Fruit fly (Drosophila melanogaster) whole organism, embryonic: ENCODE measurements around the gene Ppcs.

Experiments used
- ATbp ChIP-seq: fragments of 200-800 bp; sonication (Bioruptor generic); optimal IDR thresholded peaks from 2 replicates; lab custom pipeline; 2017; ENCODE audit warnings: missing biosample characterization, mild to moderate bottlenecking, missing genetic modification characterization, missing genetic modification reagents
- Atf6 ChIP-seq: fragments of 200-800 bp; sonication (Bioruptor generic); IDR thresholded peaks from 2 replicates; pipeline ENCODE4 v1.3.6; 2022; ENCODE audit warnings: missing biosample characterization, missing genetic modification characterization
- CG10543 ChIP-seq: fragments of 200-800 bp; sonication (Bioruptor generic); optimal IDR thresholded peaks from 3 replicates; lab custom pipeline; 2017; ENCODE audit warnings: missing biosample characterization, mild to moderate bottlenecking, missing genetic modification characterization, moderate library complexity
- CG10565 ChIP-seq: fragments of 200-800 bp; sonication (Bioruptor generic); optimal IDR thresholded peaks from 3 replicates; lab custom pipeline; 2016; ENCODE audit warnings: missing biosample characterization, mild to moderate bottlenecking, missing genetic modification characterization
- CG12155 ChIP-seq: fragments of 200-800 bp; sonication (Bioruptor generic); optimal IDR thresholded peaks from 3 replicates; lab custom pipeline; 2016; ENCODE audit warnings: missing biosample characterization, missing genetic modification characterization
- CG12769 ChIP-seq: fragments of 200-800 bp; sonication (Bioruptor generic); optimal IDR thresholded peaks from 2 replicates; lab custom pipeline; 2019; ENCODE audit warnings: missing biosample characterization, mild to moderate bottlenecking, missing genetic modification characterization, moderate library complexity
- CG13123 ChIP-seq: fragments of 200-800 bp; sonication (Bioruptor generic); optimal IDR thresholded peaks from 2 replicates; lab custom pipeline; 2016; ENCODE audit warnings: missing biosample characterization, missing genetic modification characterization
- CG1529 ChIP-seq: fragments of 200-800 bp; sonication (Bioruptor generic); optimal IDR thresholded peaks from 3 replicates; lab custom pipeline; 2018; ENCODE audit warnings: missing biosample characterization, missing genetic modification characterization
- CG17802 ChIP-seq: fragments of 200-800 bp; sonication (Bioruptor generic); optimal IDR thresholded peaks from 2 replicates; lab custom pipeline; 2018; ENCODE audit warnings: missing biosample characterization, mild to moderate bottlenecking, missing genetic modification characterization, moderate library complexity
- CG1792 ChIP-seq: fragments of 200-800 bp; sonication (Bioruptor generic); optimal IDR thresholded peaks from 2 replicates; lab custom pipeline; 2016; ENCODE audit warnings: missing biosample characterization, missing genetic modification characterization
- CG2202 ChIP-seq: fragments of 200-800 bp; sonication (Bioruptor generic); optimal IDR thresholded peaks from 2 replicates; lab custom pipeline; 2018; ENCODE audit warnings: missing biosample characterization, mild to moderate bottlenecking, missing genetic modification characterization
- CG2875 ChIP-seq: fragments of 200-800 bp; sonication (Bioruptor generic); optimal IDR thresholded peaks from 2 replicates; lab custom pipeline; 2017; ENCODE audit warnings: missing biosample characterization, mild to moderate bottlenecking, missing genetic modification characterization, missing genetic modification reagents
- CG4404 ChIP-seq: fragments of 200-800 bp; sonication (Bioruptor generic); IDR thresholded peaks from 2 replicates; pipeline ENCODE4 v1.3.6; 2022; ENCODE audit warnings: missing biosample characterization, missing genetic modification characterization
- CG4707 ChIP-seq: fragments of 200-800 bp; sonication (Bioruptor generic); optimal IDR thresholded peaks from 2 replicates; lab custom pipeline; 2018; ENCODE audit warnings: missing biosample characterization, mild to moderate bottlenecking, missing genetic modification characterization, moderate library complexity
- CG6689 ChIP-seq: fragments of 200-800 bp; sonication (Bioruptor generic); IDR thresholded peaks from 2 replicates; pipeline ENCODE4 v1.3.6; 2022; ENCODE audit warnings: missing biosample characterization, missing genetic modification characterization
- CG7839 ChIP-seq: fragments of 200-800 bp; sonication (Bioruptor generic); optimal IDR thresholded peaks from 3 replicates; lab custom pipeline; 2018; ENCODE audit warnings: missing biosample characterization, mild to moderate bottlenecking, missing genetic modification characterization, moderate library complexity
- CG7928 ChIP-seq: fragments of 200-800 bp; sonication (Bioruptor generic); optimal IDR thresholded peaks from 2 replicates; lab custom pipeline; 2017; ENCODE audit warnings: missing biosample characterization, mild to moderate bottlenecking, missing genetic modification characterization
- CG9215 ChIP-seq: fragments of 200-800 bp; sonication (Bioruptor generic); IDR thresholded peaks from 2 replicates; pipeline ENCODE4 v1.3.6; 2022; ENCODE audit warnings: missing biosample characterization, missing genetic modification characterization
- D ChIP-seq, 2 experiments: fragments of 200-800 bp in 1 of 2; fragments of >200 bp in 1 of 2; sonication (Bioruptor generic) in 1 of 2; optimal IDR thresholded peaks; 2 replicates in 1 of 2; 3 replicates in 1 of 2; lab custom pipeline; 2017; ENCODE audit warnings: mild to moderate bottlenecking in 1 of 2, missing biosample characterization in 1 of 2, missing genetic modification characterization in 1 of 2, missing genetic modification reagents in 1 of 2
- Dp ChIP-seq: fragments of 200-800 bp; sonication (Bioruptor generic); optimal IDR thresholded peaks from 2 replicates; lab custom pipeline; 2018; ENCODE audit warnings: missing biosample characterization, mild to moderate bottlenecking, missing genetic modification characterization, moderate library complexity
- H15 ChIP-seq: fragments of 200-800 bp; sonication (Bioruptor generic); IDR thresholded peaks from 3 replicates; pipeline ENCODE4 v1.3.6; 2022; ENCODE audit warnings: missing biosample characterization, missing genetic modification characterization
- Hey ChIP-seq: fragments of 200-800 bp; sonication (Bioruptor generic); optimal IDR thresholded peaks from 3 replicates; lab custom pipeline; 2018; ENCODE audit warnings: missing biosample characterization, mild to moderate bottlenecking, missing genetic modification characterization
- HmgD ChIP-seq: fragments of 200-800 bp; sonication (Bioruptor generic); optimal IDR thresholded peaks from 3 replicates; lab custom pipeline; 2016; ENCODE audit warnings: missing biosample characterization, missing genetic modification characterization
- Hsf ChIP-seq: fragments of 200-800 bp; sonication (Bioruptor generic); optimal IDR thresholded peaks from 3 replicates; lab custom pipeline; 2016; ENCODE audit warnings: missing biosample characterization, missing genetic modification characterization
- PHDP ChIP-seq: fragments of 200-800 bp; sonication (Bioruptor generic); optimal IDR thresholded peaks from 3 replicates; lab custom pipeline; 2018; ENCODE audit warnings: missing biosample characterization, mild to moderate bottlenecking, missing genetic modification characterization, moderate library complexity
- Poxn ChIP-seq: fragments of 200-800 bp; sonication (Bioruptor generic); IDR thresholded peaks from 2 replicates; pipeline ENCODE4 v1.3.6; 2022; ENCODE audit warnings: missing biosample characterization, missing genetic modification characterization
- Side ChIP-seq: fragments of 200-800 bp; sonication (Bioruptor generic); optimal IDR thresholded peaks from 2 replicates; lab custom pipeline; 2016; ENCODE audit warnings: missing biosample characterization, missing genetic modification characterization
- ac ChIP-seq: fragments of 200-800 bp; sonication (Bioruptor generic); optimal IDR thresholded peaks from 3 replicates; lab custom pipeline; 2017; ENCODE audit warnings: missing biosample characterization, mild to moderate bottlenecking, missing genetic modification characterization
- bsh ChIP-seq, 2 experiments: fragments of 200-800 bp; sonication (Bioruptor generic); optimal IDR thresholded peaks; 2 replicates each; lab custom pipeline; 2017 to 2018; ENCODE audit warnings: mild to moderate bottlenecking in 2 of 2, missing biosample characterization in 2 of 2, missing genetic modification characterization in 2 of 2, moderate library complexity in 1 of 2
- cad ChIP-seq: fragments of >200 bp; optimal IDR thresholded peaks from 2 replicates; lab custom pipeline; 2017; ENCODE audit warnings: missing biosample characterization, missing genetic modification characterization
- chinmo ChIP-seq: fragments of 200-800 bp; sonication (Bioruptor generic); IDR thresholded peaks from 4 replicates; pipeline ENCODE4 v1.3.6; 2022; ENCODE audit warnings: missing biosample characterization, missing genetic modification characterization; ENCODE audit not compliant: partially characterized antibody
- crc ChIP-seq: fragments of 200-800 bp; sonication (Bioruptor generic); optimal IDR thresholded peaks from 2 replicates; lab custom pipeline; 2016; ENCODE audit warnings: missing biosample characterization, missing genetic modification characterization
- disco-r ChIP-seq: fragments of 200-800 bp; sonication (Bioruptor generic); optimal IDR thresholded peaks from 2 replicates; lab custom pipeline; 2016; ENCODE audit warnings: missing biosample characterization, missing genetic modification characterization
- dpn ChIP-seq, 2 experiments: fragments of 200-800 bp; sonication (Bioruptor generic); optimal IDR thresholded peaks; 3 replicates each; lab custom pipeline; 2016; ENCODE audit warnings: missing biosample characterization in 2 of 2, missing genetic modification characterization in 2 of 2
- emc ChIP-seq: fragments of 200-800 bp; sonication (Bioruptor generic); optimal IDR thresholded peaks from 2 replicates; lab custom pipeline; 2016; ENCODE audit warnings: missing biosample characterization, missing genetic modification characterization
- eve ChIP-seq, 2 experiments: fragments of >200 bp; optimal IDR thresholded peaks; 2 replicates each; lab custom pipeline; 2017; ENCODE audit warnings: missing biosample characterization in 2 of 2, missing genetic modification characterization in 2 of 2
- ftz-f1 ChIP-seq: fragments of 200-800 bp; sonication (Bioruptor generic); optimal IDR thresholded peaks from 2 replicates; lab custom pipeline; 2016; ENCODE audit warnings: missing biosample characterization, missing genetic modification characterization
- gcm ChIP-seq: fragments of 200-800 bp; sonication (Bioruptor generic); optimal IDR thresholded peaks from 2 replicates; lab custom pipeline; 2019; ENCODE audit warnings: missing biosample characterization, mild to moderate bottlenecking, missing genetic modification characterization, moderate library complexity
- gem ChIP-seq: fragments of 200-800 bp; sonication (Bioruptor generic); optimal IDR thresholded peaks from 2 replicates; lab custom pipeline; 2019; ENCODE audit warnings: missing biosample characterization, mild to moderate bottlenecking, missing genetic modification characterization, moderate library complexity
- gfzf ChIP-seq: fragments of 200-800 bp; sonication (Bioruptor generic); optimal IDR thresholded peaks from 2 replicates; lab custom pipeline; 2016; ENCODE audit warnings: missing biosample characterization, mild to moderate bottlenecking, missing genetic modification characterization, moderate library complexity
- grn ChIP-seq: fragments of 200-800 bp; sonication (Bioruptor generic); optimal IDR thresholded peaks from 3 replicates; lab custom pipeline; 2017; ENCODE audit warnings: missing biosample characterization, missing genetic modification characterization
- gsb ChIP-seq: fragments of 200-800 bp; sonication (Bioruptor generic); IDR thresholded peaks from 2 replicates; pipeline ENCODE4 v1.3.6; 2022; ENCODE audit warnings: missing biosample characterization, missing genetic modification characterization
- insv ChIP-seq, 2 experiments: fragments of 200-800 bp; sonication (Bioruptor generic); optimal IDR thresholded peaks; 3 replicates each; lab custom pipeline; 2016 to 2018; ENCODE audit warnings: missing biosample characterization in 2 of 2, missing genetic modification characterization in 2 of 2
- kay ChIP-seq: fragments of 200-800 bp; sonication (Bioruptor generic); optimal IDR thresholded peaks from 2 replicates; lab custom pipeline; 2016; ENCODE audit warnings: missing biosample characterization, missing genetic modification characterization
- nau ChIP-seq: fragments of 200-800 bp; sonication (Bioruptor generic); optimal IDR thresholded peaks from 3 replicates; lab custom pipeline; 2017; ENCODE audit warnings: missing biosample characterization, mild to moderate bottlenecking, missing genetic modification characterization, missing genetic modification reagents
- nerfin-2 ChIP-seq: fragments of 200-800 bp; sonication (Bioruptor generic); IDR thresholded peaks from 2 replicates; pipeline ENCODE4 v1.3.6; 2022; ENCODE audit warnings: missing biosample characterization, missing genetic modification characterization; ENCODE audit not compliant: partially characterized antibody
- trem ChIP-seq: fragments of 200-800 bp; optimal IDR thresholded peaks from 3 replicates; lab custom pipeline; 2019; ENCODE audit warnings: missing biosample characterization, mild to moderate bottlenecking, missing genetic modification characterization, moderate library complexity
- tx ChIP-seq: fragments of 200-800 bp; sonication (Bioruptor generic); optimal IDR thresholded peaks from 2 replicates; lab custom pipeline; 2016; ENCODE audit warnings: missing biosample characterization, missing genetic modification characterization
- vfl ChIP-seq: fragments of 200-800 bp; sonication (Bioruptor generic); optimal IDR thresholded peaks from 2 replicates; lab custom pipeline; 2016; ENCODE audit warnings: missing biosample characterization, missing genetic modification characterization
- vvl ChIP-seq: fragments of 200-800 bp; sonication (Bioruptor generic); IDR thresholded peaks from 2 replicates; pipeline ENCODE4 v1.3.6; 2022; ENCODE audit warnings: missing biosample characterization, missing genetic modification characterization
- wor ChIP-seq: fragments of 200-800 bp; sonication (Bioruptor generic); IDR thresholded peaks from 2 replicates; pipeline ENCODE4 v1.3.6; 2022; ENCODE audit warnings: missing biosample characterization, missing genetic modification characterization

Gene Ppcs

dm6 chr3R:19105821-19106220 lies 41.9 kb downstream of the Ppcs start (continued):
- TF ChIP-seq vvl (GFP tag; lab: Robert Waterston, UW) (0 out of 2 replicates have a peak, but pooled peaks have one; percentile 35), CG2202 (tag; lab: Kevin White, UChicago) (peak; percentile 2), cad (GFP tag; lab: Kevin White, UChicago) (no peak), Dp (no peak), nau (GFP tag; lab: Kevin White, UChicago) (no peak), Atf6 (GFP tag; lab: Robert Waterston, UW) (no peak), ftz-f1 (no peak), CG6689 (GFP tag; lab: Robert Waterston, UW) (peak; percentile 32; the same call in 1 of the 2 replicates), vfl (GFP tag; lab: Kevin White, UChicago) (no peak), Poxn (GFP tag; lab: Robert Waterston, UW) (no peak), CG12769 (tag; lab: Kevin White, UChicago) (no peak), chinmo (GFP tag; lab: Robert Waterston, UW) (no peak), grn (no peak), insv (GFP tag; optimal IDR thresholded peaks at IDR 0.05; lab: Kevin White, UChicago) (no peak), CG7839 (peak; percentile 44), nerfin-2 (GFP tag; lab: Robert Waterston, UW) (no peak), CG2875 (peak; percentile 19), CG1792 (GFP tag; lab: Kevin White, UChicago) (no peak), crc (GFP tag; lab: Kevin White, UChicago) (no peak), bsh (GFP tag; optimal IDR thresholded peaks at IDR 0.05; lab: Kevin White, UChicago) (peak; percentile 62 to 76), CG1529 (no peak), CG13123 (no peak), CG7928 (GFP tag; lab: Kevin White, UChicago) (no peak), CG9215 (GFP tag; lab: Robert Waterston, UW) (no peak), gem (tag; lab: Kevin White, UChicago) (peak; percentile 72), ac (GFP tag; lab: Kevin White, UChicago) (no peak), Hey (tag; lab: Kevin White, UChicago) (no peak), gfzf (GFP tag; lab: Kevin White, UChicago) (no peak), emc (GFP tag; lab: Kevin White, UChicago) (no peak), dpn (GFP tag; optimal IDR thresholded peaks at IDR 0.05; lab: Kevin White, UChicago) (no peak), CG17802 (tag; lab: Kevin White, UChicago) (no peak), trem (tag; lab: Kevin White, UChicago) (no peak), CG4707 (no peak), CG12155 (GFP tag; lab: Kevin White, UChicago) (no peak), H15 (no peak), CG10543 (GFP tag; lab: Kevin White, UChicago) (no peak), gcm (peak; percentile 32), gsb (GFP tag; lab: Robert Waterston, UW) (no peak), Hsf (GFP tag; lab: Kevin White, UChicago) (peak; percentile 24), disco-r (GFP tag; lab: Kevin White, UChicago) (no peak), Side (GFP tag; lab: Kevin White, UChicago) (no peak), D (optimal IDR thresholded peaks at IDR 0.05; lab: Kevin White, UChicago) (no peak), D (GFP tag; optimal IDR thresholded peaks at IDR 0.05; lab: Kevin White, UChicago) (peak; percentile 36), ATbp (peak; percentile 33), eve (GFP tag; optimal IDR thresholded peaks at IDR 0.05; lab: Kevin White, UChicago) (peak in 1 of 2 experiments; percentile 69), CG4404 (GFP tag; lab: Robert Waterston, UW) (no peak; the same call in 1 of the 2 replicates), CG10565 (GFP tag; lab: Kevin White, UChicago) (no peak), tx (GFP tag; lab: Kevin White, UChicago) (no peak), kay (GFP tag; lab: Kevin White, UChicago) (no peak), wor (GFP tag; lab: Robert Waterston, UW) (no peak), PHDP (tag; lab: Kevin White, UChicago) (peak; percentile 34), HmgD (GFP tag; lab: Kevin White, UChicago) (no peak)
